Fruit fly (Drosophila melanogaster) whole organism: ENCODE data around the gene yellow-e.

Experiments used
- CG8478 ChIP-seq: fragments of >200 bp; optimal IDR thresholded peaks from 2 replicates; lab custom pipeline; 2018; ENCODE audit warnings: inconsistent platforms
- Dll ChIP-seq: fragments of >200 bp; optimal IDR thresholded peaks from 2 replicates; lab custom pipeline; 2017
- EcR ChIP-seq, 2 experiments: fragments of >200 bp; optimal IDR thresholded peaks; 2 replicates each; lab custom pipeline; 2017; ENCODE audit warnings: missing biosample characterization in 2 of 2, missing genetic modification characterization in 2 of 2, missing genetic modification reagents in 2 of 2
- pan ChIP-seq: fragments of >200 bp; optimal IDR thresholded peaks from 2 replicates; lab custom pipeline; 2017
- psq ChIP-seq: fragments of >200 bp; optimal IDR thresholded peaks from 2 replicates; lab custom pipeline; 2017
- usp ChIP-seq: fragments of >200 bp; optimal IDR thresholded peaks from 2 replicates; lab custom pipeline; 2017; ENCODE audit warnings: missing biosample characterization, missing genetic modification characterization, mixed read lengths

DNA sequence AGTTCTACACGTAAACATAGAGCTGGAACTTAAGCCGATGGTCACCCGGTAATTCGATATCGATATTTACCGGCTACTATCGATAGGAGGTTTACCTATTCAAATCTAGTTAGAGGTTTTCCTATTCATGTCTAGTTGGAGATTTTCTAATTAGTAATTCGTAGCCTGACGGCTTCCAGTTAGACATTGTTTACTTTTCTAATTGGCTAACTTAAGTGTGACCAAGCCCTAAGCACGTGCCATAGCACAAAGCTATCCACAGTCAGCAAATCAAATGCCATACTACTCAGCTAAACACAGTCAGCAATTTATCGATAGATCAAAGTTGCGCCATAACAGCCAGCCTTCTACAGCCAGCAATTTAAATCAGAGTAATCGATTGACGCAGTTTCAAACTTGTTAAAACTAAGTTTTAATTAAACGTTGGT lies 12.0 kb downstream of the yellow-e start, which contains the start of gene Dpm3:
- no peak for TF ChIP-seq pan (lab: Kevin White, UChicago)
- no peak for TF ChIP-seq EcR (GFP tag; optimal IDR thresholded peaks at IDR 0.05; lab: Kevin White, UChicago)
- TF ChIP-seq CG8478 = no peak
- no peak for TF ChIP-seq psq (lab: Kevin White, UChicago)
- no peak for TF ChIP-seq Dll (lab: Kevin White, UChicago)
- no peak for TF ChIP-seq usp
